Fruit fly (Drosophila melanogaster) whole organism, embryonic: ENCODE results near the gene Acat1.

Experiments used
- Bgb ChIP-seq: fragments of 200-800 bp; sonication (Bioruptor generic); IDR thresholded peaks from 2 replicates; pipeline ENCODE4 v1.3.6; 2022; ENCODE audit warnings: missing biosample characterization, missing genetic modification characterization; ENCODE audit not compliant: partially characterized antibody
- CG10321 ChIP-seq: fragments of 200-800 bp; sonication (Bioruptor generic); IDR thresholded peaks from 2 replicates; pipeline ENCODE4 v1.3.6; 2022; ENCODE audit warnings: missing biosample characterization, missing genetic modification characterization
- CG10431 ChIP-seq: fragments of 200-800 bp; sonication (Bioruptor generic); optimal IDR thresholded peaks from 3 replicates; lab custom pipeline; 2018; ENCODE audit warnings: missing biosample characterization, mild to moderate bottlenecking, missing genetic modification characterization
- CG10565 ChIP-seq: fragments of 200-800 bp; sonication (Bioruptor generic); optimal IDR thresholded peaks from 3 replicates; lab custom pipeline; 2016; ENCODE audit warnings: missing biosample characterization, mild to moderate bottlenecking, missing genetic modification characterization
- CG11093 ChIP-seq: fragments of 200-800 bp; sonication (Bioruptor generic); IDR thresholded peaks from 3 replicates; pipeline ENCODE4 v1.3.6; 2022; ENCODE audit warnings: missing biosample characterization, missing genetic modification characterization
- CG12942 ChIP-seq: fragments of 200-800 bp; sonication (Bioruptor generic); optimal IDR thresholded peaks from 3 replicates; lab custom pipeline; 2016; ENCODE audit warnings: missing biosample characterization, missing genetic modification characterization
- CG14050 ChIP-seq: fragments of 200-800 bp; sonication (Bioruptor generic); IDR thresholded peaks from 3 replicates; pipeline ENCODE4 v1.3.6; 2022; ENCODE audit warnings: missing biosample characterization, missing genetic modification characterization
- CG14667 ChIP-seq: fragments of 200-800 bp; sonication (Bioruptor generic); IDR thresholded peaks from 2 replicates; pipeline ENCODE4 v1.3.6; 2022; ENCODE audit warnings: missing biosample characterization, missing genetic modification characterization
- CG14710 ChIP-seq: fragments of 200-800 bp; sonication (Bioruptor generic); optimal IDR thresholded peaks from 3 replicates; lab custom pipeline; 2019; ENCODE audit warnings: missing biosample characterization, mild to moderate bottlenecking, missing genetic modification characterization, moderate library complexity
- CG14860 ChIP-seq: fragments of 200-800 bp; sonication (Bioruptor generic); IDR thresholded peaks from 3 replicates; pipeline ENCODE4 v1.3.6; 2022; ENCODE audit warnings: missing biosample characterization, missing genetic modification characterization; ENCODE audit not compliant: partially characterized antibody
- CG15479 ChIP-seq: fragments of 200-800 bp; sonication (Bioruptor generic); optimal IDR thresholded peaks from 3 replicates; lab custom pipeline; 2019; ENCODE audit warnings: missing biosample characterization, mild to moderate bottlenecking, missing genetic modification characterization, moderate library complexity
- CG15696 ChIP-seq: fragments of 200-800 bp; sonication (Bioruptor generic); optimal IDR thresholded peaks from 2 replicates; lab custom pipeline; 2019; ENCODE audit warnings: missing biosample characterization, mild to moderate bottlenecking, missing genetic modification characterization, moderate library complexity
- CG1603 ChIP-seq: fragments of 200-800 bp; sonication (Bioruptor generic); optimal IDR thresholded peaks from 2 replicates; lab custom pipeline; 2019; ENCODE audit warnings: missing biosample characterization, mild to moderate bottlenecking, missing genetic modification characterization, moderate library complexity
- CG16863 ChIP-seq: fragments of 200-800 bp; sonication (Bioruptor generic); optimal IDR thresholded peaks from 3 replicates; lab custom pipeline; 2016; ENCODE audit warnings: missing biosample characterization, missing genetic modification characterization
- CG17359 ChIP-seq: fragments of 200-800 bp; sonication (Bioruptor generic); optimal IDR thresholded peaks from 3 replicates; lab custom pipeline; 2018; ENCODE audit warnings: missing biosample characterization, mild to moderate bottlenecking, missing genetic modification characterization, moderate library complexity
- CG18011 ChIP-seq: fragments of 200-800 bp; sonication (Bioruptor generic); optimal IDR thresholded peaks from 2 replicates; lab custom pipeline; 2017; ENCODE audit warnings: missing biosample characterization, missing genetic modification characterization, mild to moderate bottlenecking, moderate library complexity, missing genotype
- CG18619 ChIP-seq: fragments of 200-800 bp; sonication (Bioruptor generic); optimal IDR thresholded peaks from 3 replicates; lab custom pipeline; 2017; ENCODE audit warnings: missing biosample characterization, mild to moderate bottlenecking, missing genetic modification characterization
- CG32772 ChIP-seq: fragments of 200-800 bp; sonication (Bioruptor generic); IDR thresholded peaks from 2 replicates; pipeline ENCODE4 v1.3.6; 2022; ENCODE audit warnings: missing biosample characterization, missing genetic modification characterization
- CG43689 ChIP-seq: fragments of 200-800 bp; sonication (Bioruptor generic); IDR thresholded peaks from 2 replicates; pipeline ENCODE4 v1.3.6; 2022; ENCODE audit warnings: missing biosample characterization, missing genetic modification characterization
- CG6272 ChIP-seq: fragments of 200-800 bp; sonication (Bioruptor generic); IDR thresholded peaks from 2 replicates; pipeline ENCODE4 v1.3.6; 2022; ENCODE audit warnings: missing biosample characterization, missing genetic modification characterization
- CG6683 ChIP-seq: fragments of 200-800 bp; sonication (Bioruptor generic); optimal IDR thresholded peaks from 2 replicates; lab custom pipeline; 2017; ENCODE audit warnings: missing biosample characterization, mild to moderate bottlenecking, missing genetic modification characterization, missing genetic modification reagents
- CG6765 ChIP-seq: fragments of 200-800 bp; sonication (Bioruptor generic); optimal IDR thresholded peaks from 3 replicates; lab custom pipeline; 2017; ENCODE audit warnings: missing biosample characterization, mild to moderate bottlenecking, missing genetic modification characterization
- CG7372 ChIP-seq: fragments of 200-800 bp; sonication (Bioruptor generic); IDR thresholded peaks from 2 replicates; pipeline ENCODE4 v1.3.6; 2022; ENCODE audit warnings: missing biosample characterization, missing genetic modification characterization
- CG7987 ChIP-seq: fragments of 200-800 bp; sonication (Bioruptor generic); optimal IDR thresholded peaks from 2 replicates; lab custom pipeline; 2018; ENCODE audit warnings: missing biosample characterization, mild to moderate bottlenecking, missing genetic modification characterization, moderate library complexity
- CG8388 ChIP-seq: fragments of 200-800 bp; sonication (Bioruptor generic); optimal IDR thresholded peaks from 2 replicates; lab custom pipeline; 2019; ENCODE audit warnings: missing biosample characterization, mild to moderate bottlenecking, missing genetic modification characterization, moderate library complexity
- CG8765 ChIP-seq: fragments of 200-800 bp; sonication (Bioruptor generic); IDR thresholded peaks from 2 replicates; pipeline ENCODE4 v1.3.6; 2022; ENCODE audit warnings: missing biosample characterization, missing genetic modification characterization
- CG9817 ChIP-seq: fragments of 200-800 bp; sonication (Bioruptor generic); optimal IDR thresholded peaks from 2 replicates; lab custom pipeline; 2018; ENCODE audit warnings: missing biosample characterization, mild to moderate bottlenecking, missing genetic modification characterization, moderate library complexity
- Dip3 ChIP-seq: fragments of 200-800 bp; sonication (Bioruptor generic); optimal IDR thresholded peaks from 3 replicates; lab custom pipeline; 2016; ENCODE audit warnings: missing biosample characterization, missing genetic modification characterization
- HmgZ ChIP-seq: fragments of 200-800 bp; sonication (Bioruptor generic); optimal IDR thresholded peaks from 2 replicates; lab custom pipeline; 2018; ENCODE audit warnings: missing biosample characterization, mild to moderate bottlenecking, missing genetic modification characterization
- Lpt ChIP-seq: fragments of >200 bp; optimal IDR thresholded peaks from 2 replicates; lab custom pipeline; 2018; ENCODE audit warnings: missing biosample characterization, missing genetic modification characterization
- NC2β ChIP-seq: fragments of 200-800 bp; sonication (Bioruptor generic); optimal IDR thresholded peaks from 2 replicates; lab custom pipeline; 2016; ENCODE audit warnings: missing biosample characterization, missing genetic modification characterization
- Nf-YB ChIP-seq: fragments of 200-800 bp; sonication (Bioruptor generic); optimal IDR thresholded peaks from 3 replicates; lab custom pipeline; 2019; ENCODE audit warnings: missing biosample characterization, mild to moderate bottlenecking, missing genetic modification characterization, moderate library complexity
- abd-A ChIP-seq: fragments of 200-800 bp; sonication (Bioruptor generic); optimal IDR thresholded peaks from 3 replicates; lab custom pipeline; 2019; ENCODE audit warnings: missing biosample characterization, mild to moderate bottlenecking, missing genetic modification characterization, moderate library complexity
- btn ChIP-seq: fragments of 200-800 bp; sonication (Bioruptor generic); optimal IDR thresholded peaks from 2 replicates; lab custom pipeline; 2016; ENCODE audit warnings: missing biosample characterization, missing genetic modification characterization
- crol ChIP-seq: fragments of 200-800 bp; sonication (Bioruptor generic); IDR thresholded peaks from 2 replicates; pipeline ENCODE4 v1.3.6; 2022; ENCODE audit warnings: missing biosample characterization, missing genetic modification characterization
- dan ChIP-seq: fragments of 200-800 bp; sonication (Bioruptor generic); IDR thresholded peaks from 2 replicates; pipeline ENCODE4 v1.3.6; 2022; ENCODE audit warnings: missing biosample characterization, missing genetic modification characterization
- dati ChIP-seq: fragments of 200-800 bp; sonication (Bioruptor generic); IDR thresholded peaks from 2 replicates; pipeline ENCODE4 v1.3.6; 2022; ENCODE audit warnings: missing biosample characterization, missing genetic modification characterization
- dm ChIP-seq: fragments of 200-800 bp; sonication (Bioruptor generic); optimal IDR thresholded peaks from 3 replicates; lab custom pipeline; 2016; ENCODE audit warnings: missing biosample characterization, missing genetic modification characterization
- ewg ChIP-seq: fragments of 200-800 bp; sonication (Bioruptor generic); optimal IDR thresholded peaks from 3 replicates; lab custom pipeline; 2017; ENCODE audit warnings: mild to moderate bottlenecking, missing biosample characterization, missing genetic modification reagents, missing genetic modification characterization
- fd3F ChIP-seq: fragments of 200-800 bp; sonication (Bioruptor generic); optimal IDR thresholded peaks from 2 replicates; lab custom pipeline; 2018; ENCODE audit warnings: missing biosample characterization, mild to moderate bottlenecking, missing genetic modification characterization, moderate library complexity
- grn ChIP-seq: fragments of 200-800 bp; sonication (Bioruptor generic); optimal IDR thresholded peaks from 3 replicates; lab custom pipeline; 2017; ENCODE audit warnings: missing biosample characterization, missing genetic modification characterization
- kah ChIP-seq: fragments of 200-800 bp; sonication (Bioruptor generic); optimal IDR thresholded peaks from 2 replicates; lab custom pipeline; 2018; ENCODE audit warnings: missing biosample characterization, mild to moderate bottlenecking, missing genetic modification characterization
- pb ChIP-seq: fragments of 200-800 bp; sonication (Bioruptor generic); optimal IDR thresholded peaks from 3 replicates; lab custom pipeline; 2016; ENCODE audit warnings: missing biosample characterization, missing genetic modification characterization
- pita ChIP-seq: fragments of 200-800 bp; sonication (Bioruptor generic); optimal IDR thresholded peaks from 2 replicates; lab custom pipeline; 2017; ENCODE audit warnings: missing biosample characterization, mild to moderate bottlenecking, missing genetic modification characterization
- sob ChIP-seq: fragments of 200-800 bp; sonication (Bioruptor generic); IDR thresholded peaks from 2 replicates; pipeline ENCODE4 v1.3.6; 2022; ENCODE audit warnings: missing biosample characterization, missing genetic modification characterization
- sug ChIP-seq: fragments of 200-800 bp; optimal IDR thresholded peaks from 2 replicates; lab custom pipeline; 2019; ENCODE audit warnings: missing biosample characterization, mild to moderate bottlenecking, missing genetic modification characterization, moderate library complexity
- tll ChIP-seq, 2 experiments: fragments of 200-800 bp in 1 of 2; fragments of >200 bp in 1 of 2; sonication (Bioruptor generic) in 1 of 2; optimal IDR thresholded peaks; 2 replicates each; lab custom pipeline; 2017 to 2019; ENCODE audit warnings: missing biosample characterization in 2 of 2, missing genetic modification characterization in 2 of 2, mild to moderate bottlenecking in 1 of 2, moderate library complexity in 1 of 2
- twi ChIP-seq: fragments of 200-800 bp; optimal IDR thresholded peaks from 2 replicates; lab custom pipeline; 2019; ENCODE audit warnings: missing biosample characterization, mild to moderate bottlenecking, missing genetic modification characterization, moderate library complexity
- wor ChIP-seq: fragments of 200-800 bp; sonication (Bioruptor generic); IDR thresholded peaks from 2 replicates; pipeline ENCODE4 v1.3.6; 2022; ENCODE audit warnings: missing biosample characterization, missing genetic modification characterization

The Acat1 gene

dm6 chrX:7933210-7933915, 44.8 kb upstream of the Acat1 start, which contains the start of the genes Dhdds and RpS14a (continued):
- TF ChIP-seq CG10565 (GFP tag; lab: Kevin White, UChicago) (no peak), CG16863 (GFP tag; lab: Kevin White, UChicago) (peak; percentile 5), CG43689 (no peak), CG12942 (no peak), dati (no peak), abd-A (tag; lab: Kevin White, UChicago) (no peak), CG32772 (GFP tag; lab: Robert Waterston, UW) (no peak), CG7987 (GFP tag; lab: Kevin White, UChicago) (peak; percentile 64), CG15696 (peak; percentile 22), CG14667 (GFP tag; lab: Robert Waterston, UW) (no peak), CG18011 (peak; percentile 42), HmgZ (no peak), dm (peak; percentile 60), CG10431 (GFP tag; lab: Kevin White, UChicago) (peak; percentile 74), pb (peak; percentile 31), CG18619 (GFP tag; lab: Kevin White, UChicago) (peak; percentile 73), Lpt (GFP tag; lab: Kevin White, UChicago) (no peak), CG8765 (GFP tag; lab: Robert Waterston, UW) (no peak), CG1603 (peak; percentile 40), crol (GFP tag; lab: Robert Waterston, UW) (no peak), kah (GFP tag; lab: Kevin White, UChicago) (peak; percentile 33), NC2β (GFP tag; lab: Kevin White, UChicago) (peak; percentile 88), CG6683 (GFP tag; lab: Kevin White, UChicago) (no peak), btn (GFP tag; lab: Kevin White, UChicago) (no peak), sob (GFP tag; lab: Robert Waterston, UW) (no peak), pita (GFP tag; lab: Kevin White, UChicago) (peak; percentile 86), wor (no peak), CG14050 (GFP tag; lab: Robert Waterston, UW) (no peak), CG17359 (tag; lab: Kevin White, UChicago) (peak; percentile 30), Bgb (peak; percentile 72), CG14860 (GFP tag; lab: Robert Waterston, UW) (peak; percentile 48; the same call in 2 of the 3 replicates), CG8388 (peak; percentile 45), CG6272 (GFP tag; lab: Robert Waterston, UW) (0 out of 2 replicates have a peak, but pooled peaks have one; percentile 13), ewg (GFP tag; lab: Kevin White, UChicago) (peak; percentile 44), CG14710 (tag; lab: Kevin White, UChicago) (peak; percentile 90), fd3F (peak; percentile 16), CG9817 (tag; lab: Kevin White, UChicago) (no peak), sug (peak; percentile 63), CG11093 (GFP tag; lab: Robert Waterston, UW) (no peak), CG7372 (GFP tag; lab: Robert Waterston, UW) (no peak), grn (peak; percentile 5), Nf-YB (GFP tag; lab: Kevin White, UChicago) (peak; percentile 18), Dip3 (GFP tag; lab: Kevin White, UChicago) (no peak), CG15479 (no peak), CG6765 (GFP tag; lab: Kevin White, UChicago) (peak; percentile 57), tll (GFP tag; optimal IDR thresholded peaks at IDR 0.05; lab: Kevin White, UChicago) (peak; percentile 19 to 85), twi (tag; lab: Kevin White, UChicago) (peak; percentile 16), CG10321 (GFP tag; lab: Robert Waterston, UW) (no peak), dan (no peak)
